Fruit fly (Drosophila melanogaster) whole organism, adult: ENCODE data around the gene CG4822.

Source experiments
- CG11617 ChIP-seq: fragments of 200-800 bp; sonication (Bioruptor generic); optimal IDR thresholded peaks from 2 replicates; lab custom pipeline; 2017; ENCODE audit warnings: mild to moderate bottlenecking, missing biosample characterization, missing genetic modification reagents, missing genetic modification characterization
- CG12768 ChIP-seq: fragments of 200-800 bp; sonication (Bioruptor generic); optimal IDR thresholded peaks from 2 replicates; lab custom pipeline; 2017; ENCODE audit warnings: missing biosample characterization, missing genetic modification characterization, mild to moderate bottlenecking, moderate library complexity, missing genetic modification reagents
- CG14711 ChIP-seq: fragments of 200-800 bp; sonication (Bioruptor generic); optimal IDR thresholded peaks from 2 replicates; lab custom pipeline; 2018; ENCODE audit warnings: missing biosample characterization, mild to moderate bottlenecking, missing genetic modification characterization, moderate library complexity
- CG5204 ChIP-seq: fragments of 200-800 bp; sonication (Bioruptor generic); optimal IDR thresholded peaks from 2 replicates; lab custom pipeline; 2016; ENCODE audit warnings: missing biosample characterization, missing genetic modification characterization
- CG7045 ChIP-seq: fragments of 200-800 bp; sonication (Bioruptor generic); optimal IDR thresholded peaks from 2 replicates; lab custom pipeline; 2017; ENCODE audit warnings: missing biosample characterization, mild to moderate bottlenecking, missing genetic modification characterization
- CG7101 ChIP-seq: fragments of 200-800 bp; sonication (Bioruptor generic); optimal IDR thresholded peaks from 2 replicates; lab custom pipeline; 2018; ENCODE audit warnings: missing biosample characterization, mild to moderate bottlenecking, missing genetic modification characterization, moderate library complexity
- Crg-1 ChIP-seq: fragments of 200-800 bp; sonication (Bioruptor generic); optimal IDR thresholded peaks from 2 replicates; lab custom pipeline; 2016; ENCODE audit warnings: missing biosample characterization, missing genetic modification characterization
- Hr96 ChIP-seq: fragments of 200-800 bp; sonication (Bioruptor generic); optimal IDR thresholded peaks from 2 replicates; lab custom pipeline; 2016; ENCODE audit warnings: missing biosample characterization, missing genetic modification characterization
- Mnt ChIP-seq: fragments of 200-800 bp; sonication (Bioruptor generic); optimal IDR thresholded peaks from 2 replicates; lab custom pipeline; 2016; ENCODE audit warnings: missing biosample characterization, mild to moderate bottlenecking, missing genetic modification characterization
- cic ChIP-seq: fragments of 200-800 bp; sonication (Bioruptor generic); optimal IDR thresholded peaks from 2 replicates; lab custom pipeline; 2017; ENCODE audit warnings: missing biosample characterization, mild to moderate bottlenecking, missing genetic modification characterization, moderate library complexity
- cnc ChIP-seq, 2 experiments: fragments of >200 bp; optimal IDR thresholded peaks; 2 replicates each; lab custom pipeline; 2017
- kay ChIP-seq: fragments of 200-800 bp; sonication (Bioruptor generic); peaks from one replicate; lab custom pipeline; 2016; ENCODE audit warnings: missing biosample characterization, missing genetic modification characterization, borderline replicate concordance
- ovo ChIP-seq: fragments of 200-800 bp; sonication (Bioruptor generic); optimal IDR thresholded peaks from 2 replicates; lab custom pipeline; 2016; ENCODE audit warnings: missing biosample characterization, missing genetic modification characterization

DNA sequence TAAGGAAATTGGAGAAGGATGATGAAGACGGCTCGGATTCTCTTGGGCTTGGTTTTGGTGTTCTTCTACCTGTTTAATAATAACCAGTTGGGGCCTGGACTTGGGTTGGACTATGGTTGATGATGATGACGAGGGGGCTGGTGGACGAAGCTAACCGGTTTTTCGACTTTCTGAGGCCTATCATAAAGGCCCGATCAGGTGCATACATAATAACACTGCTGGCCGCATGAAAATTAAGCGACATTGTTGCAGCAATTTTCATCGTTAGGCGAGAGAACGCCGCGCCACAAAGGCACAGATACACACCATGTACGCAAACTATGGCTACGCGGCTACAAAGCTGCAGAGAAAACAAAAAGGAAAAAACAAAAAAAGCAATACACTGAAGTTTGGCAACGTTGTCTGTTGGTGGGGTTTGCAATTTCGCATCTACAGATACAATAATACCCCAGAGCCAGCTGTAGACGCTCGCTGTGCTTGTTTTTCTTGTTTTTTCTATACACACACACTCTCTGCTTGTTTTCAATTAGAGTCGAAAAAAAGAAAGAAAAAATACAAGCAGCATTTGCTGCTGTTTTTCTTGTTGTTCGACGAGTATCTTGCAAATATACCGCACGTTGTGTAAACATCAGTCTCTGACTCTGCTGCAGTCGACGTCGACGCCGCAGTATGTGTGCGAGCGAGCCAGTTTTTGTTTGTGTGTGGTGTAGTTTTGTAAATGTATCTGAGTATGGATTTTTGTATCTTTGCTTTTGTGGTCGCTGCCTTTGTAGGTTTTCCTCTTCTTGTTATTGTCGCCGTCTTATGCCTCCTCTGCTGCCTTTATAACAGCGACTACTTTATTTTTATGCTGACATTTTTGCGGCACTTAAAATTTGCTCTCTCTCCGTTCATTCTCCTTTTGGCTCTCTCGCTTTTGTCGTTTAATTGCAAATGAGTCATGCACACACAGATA, 44.8 kb upstream of the CG4822 start:
- TF ChIP-seq CG11617 (GFP tag; lab: Kevin White, UChicago): peak; percentile 100
- peak; percentile 95 for TF ChIP-seq Hr96 (GFP tag; lab: Kevin White, UChicago)
- peak; percentile 100 for TF ChIP-seq kay
- TF ChIP-seq CG5204: peak; percentile 95
- TF ChIP-seq CG14711: peak; percentile 86
- peak; percentile 98 for TF ChIP-seq Mnt (GFP tag; lab: Kevin White, UChicago)
- no peak for TF ChIP-seq cnc (optimal IDR thresholded peaks at IDR 0.05; lab: Kevin White, UChicago)
- peak; percentile 100 for TF ChIP-seq CG12768 (GFP tag; lab: Kevin White, UChicago)
- TF ChIP-seq cic: peak; percentile 100
- peak; percentile 99 for TF ChIP-seq ovo (GFP tag; lab: Kevin White, UChicago)
- peak; percentile 96 for TF ChIP-seq CG7101 (tag; lab: Kevin White, UChicago)
- peak; percentile 99 for TF ChIP-seq CG7045 (GFP tag; lab: Kevin White, UChicago)
- TF ChIP-seq Crg-1 (GFP tag; lab: Kevin White, UChicago): peak; percentile 95
